Worm (Caenorhabditis elegans) whole organism, midembryonic: ENCODE measurements around the gene srt-11.

Experiments
- klf-2 ChIP-seq: fragments of 200-800 bp; sonication (Bioruptor generic); conservative IDR thresholded peaks from 2 replicates; pipeline ENCODE4 v1.3.6; 2022; ENCODE audit warnings: missing genetic modification reagents, missing genetic modification characterization, missing compliant biosample characterization
- med-1 ChIP-seq: sonication (generic microtip); optimal IDR thresholded peaks from 2 replicates; lab custom pipeline; 2017; ENCODE audit warnings: missing genetic modification characterization, mild to moderate bottlenecking, missing compliant biosample characterization, antibody characterized with exemption, missing genetic modification reagents; ENCODE audit not compliant: insufficient read depth
- ref-1 ChIP-seq: fragments of 200-800 bp; sonication (Bioruptor generic); conservative IDR thresholded peaks from 2 replicates; pipeline ENCODE4 v1.3.6; 2022; ENCODE audit warnings: missing genetic modification reagents, missing genetic modification characterization, missing compliant biosample characterization
- ztf-23 ChIP-seq: fragments of 200-800 bp; sonication (Bioruptor generic); IDR thresholded peaks from 2 replicates; pipeline ENCODE4 v1.3.6; 2022; ENCODE audit warnings: missing genetic modification reagents, missing genetic modification characterization, missing compliant biosample characterization

ce11 chrII:14849897-14850296 lies 44.1 kb downstream of the srt-11 start:
- TF ChIP-seq ref-1 (GFP tag; lab: Robert Waterston, UW) (no peak), ztf-23 (GFP tag; lab: Robert Waterston, UW) (no peak), med-1 (GFP tag; lab: Kevin White, UChicago) (no peak), klf-2 (GFP tag; lab: Robert Waterston, UW) (no peak)
